Fruit fly (Drosophila melanogaster) whole organism, larva: ENCODE measurements around the gene CG1774.

Source experiments
- noc ChIP-seq: fragments of 200-800 bp; sonication (Bioruptor generic); optimal IDR thresholded peaks from 3 replicates; lab custom pipeline; 2019; ENCODE audit warnings: missing biosample characterization, mild to moderate bottlenecking, missing genetic modification characterization, moderate library complexity

The CG1774 gene

dm6 chr3R:31592256-31592879, at the start of gene CG1774:
TSS of gene CG1774 (plus strand) at chr3R:31592803.
- TF ChIP-seq noc (tag; lab: Kevin White, UChicago), result peak; percentile 95

dm6 chr3R:31548766-31549510, 43.7 kb upstream of the CG1774 start:
- TF ChIP-seq noc (tag; lab: Kevin White, UChicago), result no peak

dm6 chr3R:31550910-31551309, 41.7 kb upstream of the CG1774 start:
- no peak for TF ChIP-seq noc (tag; lab: Kevin White, UChicago)

- TF ChIP-seq noc (tag; lab: Kevin White, UChicago), result no peak
These were observed 33.8 kb upstream of the CG1774 start for dm6 chr3R:31558720-31559280.

- TF ChIP-seq noc (tag; lab: Kevin White, UChicago), result no peak
These were observed 32.8 kb upstream of the CG1774 start for dm6 chr3R:31559781-31560180.

dm6 chr3R:31564164-31564563, 28.4 kb upstream of the CG1774 start:
- no peak for TF ChIP-seq noc (tag; lab: Kevin White, UChicago)

dm6 chr3R:31564588-31564987, 28.0 kb upstream of the CG1774 start:
- no peak for TF ChIP-seq noc (tag; lab: Kevin White, UChicago)

- no peak for TF ChIP-seq noc (tag; lab: Kevin White, UChicago)
These were observed 26.9 kb upstream of the CG1774 start for dm6 chr3R:31565738-31566137.

- no peak for TF ChIP-seq noc (tag; lab: Kevin White, UChicago)
These were observed 25.9 kb upstream of the CG1774 start for dm6 chr3R:31566738-31567137.

- no peak for TF ChIP-seq noc (tag; lab: Kevin White, UChicago)
These were observed 20.7 kb upstream of the CG1774 start, which contains the start of gene gammaCOP for dm6 chr3R:31571885-31572292. TSS of gene gammaCOP (plus strand) at chr3R:31572143.

dm6 chr3R:31577351-31577750, 15.3 kb upstream of the CG1774 start:
- TF ChIP-seq noc (tag; lab: Kevin White, UChicago), result no peak

- no peak for TF ChIP-seq noc (tag; lab: Kevin White, UChicago)
These were observed 12.6 kb upstream of the CG1774 start for dm6 chr3R:31580032-31580431.

- TF ChIP-seq noc (tag; lab: Kevin White, UChicago), result no peak
These were observed 12.0 kb upstream of the CG1774 start, which contains the start of the genes pygo and rod for dm6 chr3R:31580586-31580994. TSS of gene pygo (minus strand) at chr3R:31580699. TSS of gene rod (plus strand) at chr3R:31580951.

dm6 chr3R:31588374-31588773, 4.2 kb upstream of the CG1774 start, which contains the start of gene CG1635:
TSS of gene CG1635 (plus strand) at chr3R:31588673.
- TF ChIP-seq noc (tag; lab: Kevin White, UChicago), result peak; percentile 100

dm6 chr3R:31590281-31590680, 2.3 kb upstream of the CG1774 start, which contains the start of gene CG1638:
TSS of gene CG1638 (plus strand) at chr3R:31590581.
- no peak for TF ChIP-seq noc (tag; lab: Kevin White, UChicago)
